Worm (Caenorhabditis elegans) whole organism, early embryonic: Measurements from ENCODE around the gene F54H5.3.

Experiments
- B0310.2 ChIP-seq: sonication (generic microtip); optimal IDR thresholded peaks from 2 replicates; lab custom pipeline; 2016; ENCODE audit warnings: mild to moderate bottlenecking, missing genetic modification characterization, missing compliant biosample characterization
- F13C5.2 ChIP-seq: sonication (generic microtip); optimal IDR thresholded peaks from 2 replicates; lab custom pipeline; 2017; ENCODE audit warnings: mild to moderate bottlenecking, missing genetic modification characterization, inconsistent platforms, missing compliant biosample characterization
- aly-1 ChIP-seq: sonication (generic microtip); optimal IDR thresholded peaks from 2 replicates; lab custom pipeline; 2016; ENCODE audit warnings: missing genetic modification characterization, missing compliant biosample characterization
- ama-1 ChIP-seq: fragments of 150-350 bp; optimal IDR thresholded peaks from 2 replicates; lab custom pipeline; 2014
- ceh-13 ChIP-seq: fragments of 200-800 bp; sonication (Bioruptor generic); optimal IDR thresholded peaks from 2 replicates; lab custom pipeline; 2018; ENCODE audit warnings: mild to moderate bottlenecking, missing genetic modification characterization, missing compliant biosample characterization
- ceh-36 ChIP-seq: sonication (generic microtip); optimal IDR thresholded peaks from 2 replicates; lab custom pipeline; 2016; ENCODE audit warnings: missing genetic modification characterization, inconsistent platforms, missing compliant biosample characterization
- ets-7 ChIP-seq: sonication (generic microtip); optimal IDR thresholded peaks from 2 replicates; lab custom pipeline; 2016; ENCODE audit warnings: missing genotype, missing genetic modification characterization, missing compliant biosample characterization
- flt-1 ChIP-seq: fragments of 200-800 bp; sonication (Bioruptor generic); IDR thresholded peaks from 2 replicates; pipeline ENCODE4 v1.3.6; 2022; ENCODE audit warnings: missing genetic modification characterization, missing compliant biosample characterization
- hmbx-1 ChIP-seq: sonication (generic microtip); optimal IDR thresholded peaks from 2 replicates; lab custom pipeline; 2016; ENCODE audit warnings: mild to moderate bottlenecking, missing genetic modification characterization, missing compliant biosample characterization
- hmg-4 ChIP-seq: fragments of 200-800 bp; sonication (Bioruptor generic); optimal IDR thresholded peaks from 2 replicates; lab custom pipeline; 2018; ENCODE audit warnings: mild to moderate bottlenecking, missing genetic modification characterization, missing compliant biosample characterization
- hnd-1 ChIP-seq: sonication (generic microtip); optimal IDR thresholded peaks from 2 replicates; lab custom pipeline; 2016; ENCODE audit warnings: missing genetic modification characterization, missing compliant biosample characterization
- pes-1 ChIP-seq: fragments of 200-800 bp; sonication (Bioruptor generic); IDR thresholded peaks from 2 replicates; pipeline ENCODE4 v1.3.6; 2022; ENCODE audit warnings: missing genetic modification reagents, missing genetic modification characterization, missing compliant biosample characterization
- scrt-1 ChIP-seq: fragments of 200-800 bp; sonication (Bioruptor generic); IDR thresholded peaks from 2 replicates; pipeline ENCODE4 v1.3.6; 2022; ENCODE audit warnings: missing genetic modification characterization, missing compliant biosample characterization
- sea-1 ChIP-seq: fragments of 200-800 bp; sonication (Bioruptor generic); conservative IDR thresholded peaks from 2 replicates; pipeline ENCODE4 v1.3.6; 2022; ENCODE audit warnings: missing genetic modification characterization, missing compliant biosample characterization
- tbx-11 ChIP-seq: fragments of 200-800 bp; sonication (Bioruptor generic); IDR thresholded peaks from 2 replicates; pipeline ENCODE4 v1.3.6; 2022; ENCODE audit warnings: missing genetic modification characterization, missing compliant biosample characterization
- tbx-37 ChIP-seq: fragments of 200-800 bp; sonication (Bioruptor generic); conservative IDR thresholded peaks from 2 replicates; pipeline ENCODE4 v1.3.6; 2022; ENCODE audit warnings: missing genetic modification reagents, missing genetic modification characterization, missing compliant biosample characterization
- tra-4 ChIP-seq: sonication (generic microtip); optimal IDR thresholded peaks from 2 replicates; lab custom pipeline; 2017; ENCODE audit warnings: missing genetic modification characterization, missing compliant biosample characterization

The F54H5.3 gene

DNA sequence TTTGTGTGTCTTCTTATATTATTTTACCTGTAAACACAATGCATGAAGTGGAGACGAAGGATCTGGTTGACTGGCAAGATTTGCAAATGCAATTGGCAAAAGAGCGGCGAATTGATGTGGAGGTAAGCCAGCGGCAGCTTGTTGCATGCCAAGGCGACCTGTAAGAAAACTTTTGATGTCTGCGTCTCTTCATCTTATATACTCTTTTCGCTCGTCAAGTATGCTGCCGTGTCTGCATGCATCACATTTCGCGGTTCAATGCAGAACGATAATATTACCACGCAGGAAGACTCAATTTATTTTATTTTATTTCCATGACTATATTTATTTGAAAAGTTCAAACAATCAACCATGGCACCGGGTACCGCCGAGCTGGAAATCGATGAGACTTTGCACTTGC, 21.0 kb upstream of the F54H5.3 start, which contains the start of gene vps-33.2:
vps-33.2 (plus strand) TSS at position 244 of the 400 bp plus-strand sequence.
- TF ChIP-seq B0310.2 = no peak
- no peak for TF ChIP-seq hmg-4
- no peak for TF ChIP-seq tbx-37 (GFP tag; lab: Robert Waterston, UW)
- TF ChIP-seq tra-4 (tag; lab: Kevin White, UChicago) = no peak
- TF ChIP-seq ama-1 = no peak
- no peak for TF ChIP-seq scrt-1
- no peak for TF ChIP-seq pes-1 (GFP tag; lab: Robert Waterston, UW)
- TF ChIP-seq ceh-36 (tag; lab: Kevin White, UChicago) = no peak
- no peak for TF ChIP-seq ceh-13 (GFP tag; lab: Kevin White, UChicago)
- TF ChIP-seq flt-1 (GFP tag; lab: Robert Waterston, UW) = no peak
- no peak for TF ChIP-seq sea-1 (GFP tag; lab: Robert Waterston, UW)
- no peak for TF ChIP-seq F13C5.2
- TF ChIP-seq aly-1 (tag; lab: Kevin White, UChicago) = no peak
- TF ChIP-seq ets-7 (tag; lab: Kevin White, UChicago) = no peak
- no peak for TF ChIP-seq hmbx-1
- no peak for TF ChIP-seq hnd-1
- no peak for TF ChIP-seq tbx-11 (GFP tag; lab: Robert Waterston, UW)

- TF ChIP-seq hmbx-1 = no peak
Observed at ce11 chrII:6608626-6609025, 13.4 kb upstream of the F54H5.3 start.

DNA sequence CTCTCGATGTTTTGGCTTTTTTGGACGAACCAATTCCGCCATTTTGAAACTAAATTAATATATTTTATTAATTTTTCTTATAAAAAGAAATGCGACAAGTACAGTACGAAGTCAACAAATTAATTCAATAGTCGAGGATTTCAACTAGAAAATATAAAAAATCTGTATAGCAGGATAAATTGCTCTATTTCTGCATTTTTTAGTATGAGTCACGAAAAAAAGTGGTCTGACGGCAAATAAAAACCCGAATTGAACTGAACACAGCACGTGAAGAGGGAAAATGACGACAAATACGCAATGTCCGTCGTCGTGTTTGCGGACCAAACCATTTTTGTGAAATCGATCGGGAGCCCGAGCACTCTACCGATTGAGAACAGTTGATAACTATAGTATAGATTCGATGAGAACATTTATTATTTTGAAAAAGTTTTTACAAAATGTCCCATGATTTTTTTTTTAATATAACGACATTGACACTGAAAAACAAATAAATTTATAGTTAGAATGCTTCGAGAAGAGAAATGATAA, 12.6 kb upstream of the F54H5.3 start, which contains the start of gene epg-5:
epg-5 (minus strand) TSS at position 51 of the 528 bp plus-strand sequence.
- TF ChIP-seq F13C5.2 (no peak), B0310.2 (no peak), tbx-11 (GFP tag; lab: Robert Waterston, UW) (no peak), hmg-4 (no peak), flt-1 (GFP tag; lab: Robert Waterston, UW) (no peak), ceh-13 (GFP tag; lab: Kevin White, UChicago) (no peak), tra-4 (tag; lab: Kevin White, UChicago) (no peak), hmbx-1 (no peak), aly-1 (tag; lab: Kevin White, UChicago) (no peak), ama-1 (no peak), scrt-1 (no peak), tbx-37 (GFP tag; lab: Robert Waterston, UW) (no peak), sea-1 (GFP tag; lab: Robert Waterston, UW) (no peak), ceh-36 (tag; lab: Kevin White, UChicago) (no peak), pes-1 (GFP tag; lab: Robert Waterston, UW) (no peak), hnd-1 (no peak), ets-7 (tag; lab: Kevin White, UChicago) (no peak)

ce11 chrII:6610262-6610661, 11.7 kb upstream of the F54H5.3 start:
- no peak for TF ChIP-seq hmg-4
- TF ChIP-seq aly-1 (tag; lab: Kevin White, UChicago) = no peak
- no peak for TF ChIP-seq F13C5.2
- no peak for TF ChIP-seq hnd-1
- no peak for TF ChIP-seq ets-7 (tag; lab: Kevin White, UChicago)
- TF ChIP-seq tbx-37 (GFP tag; lab: Robert Waterston, UW) = no peak
- TF ChIP-seq sea-1 (GFP tag; lab: Robert Waterston, UW) = no peak
- TF ChIP-seq ceh-36 (tag; lab: Kevin White, UChicago) = no peak
- TF ChIP-seq pes-1 (GFP tag; lab: Robert Waterston, UW) = no peak
- TF ChIP-seq ceh-13 (GFP tag; lab: Kevin White, UChicago) = no peak
- TF ChIP-seq tra-4 (tag; lab: Kevin White, UChicago) = no peak
- TF ChIP-seq tbx-11 (GFP tag; lab: Robert Waterston, UW) = no peak
- TF ChIP-seq scrt-1 = no peak
- TF ChIP-seq ama-1 = no peak
- no peak for TF ChIP-seq hmbx-1
- TF ChIP-seq B0310.2 = no peak
- TF ChIP-seq flt-1 (GFP tag; lab: Robert Waterston, UW) = no peak

- no peak for TF ChIP-seq hmg-4
Observed at ce11 chrII:6612544-6612943, 9.4 kb upstream of the F54H5.3 start.

DNA sequence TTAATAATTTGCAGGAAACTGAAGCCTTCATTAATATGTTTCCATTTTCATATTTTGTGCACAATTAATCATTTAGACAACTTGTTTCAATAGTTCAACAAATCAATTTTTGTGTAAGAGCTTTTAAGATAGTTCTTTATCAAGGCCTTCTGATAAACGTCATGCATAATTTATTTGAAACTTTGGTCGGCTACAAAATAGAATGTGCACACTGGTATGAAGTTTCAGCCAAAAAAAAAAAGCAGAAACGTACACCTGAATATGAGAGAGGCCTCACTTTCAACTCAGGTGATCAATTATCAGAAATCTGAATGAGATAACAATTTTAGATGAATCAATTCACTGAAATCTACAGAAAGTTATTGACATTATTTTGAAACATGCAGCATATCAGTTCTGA, 7.5 kb upstream of the F54H5.3 start:
- TF ChIP-seq sea-1 (GFP tag; lab: Robert Waterston, UW) = no peak
- TF ChIP-seq hmg-4 = no peak
- no peak for TF ChIP-seq scrt-1
- TF ChIP-seq flt-1 (GFP tag; lab: Robert Waterston, UW) = no peak
- TF ChIP-seq F13C5.2 = no peak
- no peak for TF ChIP-seq tra-4 (tag; lab: Kevin White, UChicago)
- TF ChIP-seq B0310.2 = no peak
- TF ChIP-seq hnd-1 = no peak
- TF ChIP-seq pes-1 (GFP tag; lab: Robert Waterston, UW) = no peak
- TF ChIP-seq ama-1 = no peak
- no peak for TF ChIP-seq ceh-13 (GFP tag; lab: Kevin White, UChicago)
- TF ChIP-seq aly-1 (tag; lab: Kevin White, UChicago) = no peak
- TF ChIP-seq tbx-37 (GFP tag; lab: Robert Waterston, UW) = no peak
- no peak for TF ChIP-seq ets-7 (tag; lab: Kevin White, UChicago)
- TF ChIP-seq ceh-36 (tag; lab: Kevin White, UChicago) = no peak

ce11 chrII:6615232-6616029, 6.6 kb upstream of the F54H5.3 start:
- TF ChIP-seq hmg-4 = no peak

DNA sequence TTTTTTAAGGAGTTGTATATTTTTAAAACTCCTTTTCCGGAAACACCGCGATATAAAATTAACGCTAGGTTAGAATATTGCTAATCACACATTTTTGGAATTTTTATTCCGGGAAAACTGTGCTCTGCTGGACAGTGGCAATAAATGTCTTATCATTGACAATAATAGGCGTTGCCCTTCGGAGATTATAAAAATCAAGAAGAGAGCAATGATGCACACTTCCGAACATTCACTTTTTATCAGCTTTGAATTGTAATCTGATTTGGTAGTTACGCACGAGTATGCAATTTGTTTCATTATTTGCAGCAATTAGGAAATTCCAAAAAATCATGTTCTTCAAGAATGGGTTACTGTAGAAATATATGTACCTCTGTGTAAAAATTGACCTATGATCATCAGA, 5.9 kb upstream of the F54H5.3 start:
- no peak for TF ChIP-seq B0310.2
- no peak for TF ChIP-seq tra-4 (tag; lab: Kevin White, UChicago)
- no peak for TF ChIP-seq ama-1
- no peak for TF ChIP-seq hmbx-1
- no peak for TF ChIP-seq tbx-11 (GFP tag; lab: Robert Waterston, UW)
- TF ChIP-seq flt-1 (GFP tag; lab: Robert Waterston, UW) = no peak
- no peak for TF ChIP-seq ceh-13 (GFP tag; lab: Kevin White, UChicago)
